Worm (Caenorhabditis elegans) whole organism, young adult: Measurements from ENCODE around the gene ttr-16.

Experiments used
- B0261.1 ChIP-seq: sonication (generic microtip); optimal IDR thresholded peaks from 2 replicates; lab custom pipeline; 2016; ENCODE audit warnings: mild to moderate bottlenecking, missing genetic modification characterization, moderate library complexity, missing compliant biosample characterization
- B0336.3 ChIP-seq: fragments of 200-800 bp; sonication (Bioruptor generic); IDR thresholded peaks from 2 replicates; pipeline ENCODE4 v1.3.6; 2022; ENCODE audit warnings: missing genetic modification characterization, missing compliant biosample characterization
- D2030.7 ChIP-seq: fragments of 200-800 bp; sonication (Bioruptor generic); IDR thresholded peaks from 2 replicates; pipeline ENCODE4 v1.3.6; 2022; ENCODE audit warnings: missing genetic modification reagents, missing genetic modification characterization, missing compliant biosample characterization
- F33H1.4 ChIP-seq: fragments of 200-800 bp; sonication (Bioruptor generic); IDR thresholded peaks from 2 replicates; pipeline ENCODE4 v1.3.6; 2022; ENCODE audit warnings: missing genetic modification reagents, missing genetic modification characterization, missing compliant biosample characterization
- K12H6.12 ChIP-seq: fragments of 200-800 bp; sonication (Bioruptor generic); optimal IDR thresholded peaks from 2 replicates; lab custom pipeline; 2018; ENCODE audit warnings: mild to moderate bottlenecking, missing genetic modification characterization, missing compliant biosample characterization
- T26A5.8 ChIP-seq: sonication (generic microtip); optimal IDR thresholded peaks from 2 replicates; lab custom pipeline; 2016; ENCODE audit warnings: missing genetic modification characterization, missing compliant biosample characterization
- Y53F4B.3 ChIP-seq: fragments of 200-800 bp; sonication (Bioruptor generic); IDR thresholded peaks from 2 replicates; pipeline ENCODE4 v1.3.6; 2022; ENCODE audit warnings: missing genetic modification reagents, missing genetic modification characterization, missing compliant biosample characterization
- akir-1 ChIP-seq: fragments of 200-800 bp; sonication (Bioruptor generic); optimal IDR thresholded peaks from 2 replicates; lab custom pipeline; 2018; ENCODE audit warnings: mild to moderate bottlenecking, missing genetic modification characterization, moderate library complexity, missing compliant biosample characterization
- athp-1 ChIP-seq: sonication (generic microtip); optimal IDR thresholded peaks from 2 replicates; lab custom pipeline; 2017; ENCODE audit warnings: mild to moderate bottlenecking, missing genetic modification characterization, missing compliant biosample characterization
- attf-3 ChIP-seq: fragments of 200-800 bp; sonication (Bioruptor generic); conservative IDR thresholded peaks from 2 replicates; pipeline ENCODE4 v1.3.6; 2022; ENCODE audit warnings: missing genetic modification reagents, missing genetic modification characterization, missing compliant biosample characterization
- ccch-3 ChIP-seq: fragments of 200-800 bp; sonication (Bioruptor generic); optimal IDR thresholded peaks from 2 replicates; lab custom pipeline; 2018; ENCODE audit warnings: mild to moderate bottlenecking, missing genetic modification characterization, missing compliant biosample characterization
- cebp-1 ChIP-seq, 2 experiments: fragments of 200-800 bp in 1 of 2; sonication (Bioruptor generic) in 1 of 2; sonication (generic microtip) in 1 of 2; IDR thresholded peaks in 1 of 2; optimal IDR thresholded peaks in 1 of 2; 2 replicates each; pipeline versions ENCODE4 v1.3.6 to Lab custom; 2017 to 2022; ENCODE audit warnings: missing compliant biosample characterization in 2 of 2, missing genetic modification characterization in 2 of 2, mild to moderate bottlenecking in 1 of 2, missing genetic modification reagents in 1 of 2, moderate library complexity in 1 of 2
- ceh-100 ChIP-seq: fragments of 200-800 bp; sonication (Bioruptor generic); IDR thresholded peaks from 2 replicates; pipeline ENCODE4 v1.3.6; 2022; ENCODE audit warnings: missing genetic modification reagents, missing genetic modification characterization, missing compliant biosample characterization
- ceh-40 ChIP-seq: fragments of 200-800 bp; sonication (Bioruptor generic); IDR thresholded peaks from 2 replicates; pipeline ENCODE4 v1.3.6; 2022; ENCODE audit warnings: missing genetic modification characterization, missing compliant biosample characterization
- ceh-79 ChIP-seq: sonication (generic microtip); optimal IDR thresholded peaks from 2 replicates; lab custom pipeline; 2017; ENCODE audit warnings: mild to moderate bottlenecking, missing genetic modification characterization, missing compliant biosample characterization
- ceh-91 ChIP-seq: fragments of 200-800 bp; sonication (Bioruptor generic); IDR thresholded peaks from 2 replicates; pipeline ENCODE4 v1.3.6; 2022; ENCODE audit warnings: missing genetic modification reagents, missing genetic modification characterization, missing compliant biosample characterization
- die-1 ChIP-seq: sonication (generic microtip); optimal IDR thresholded peaks from 2 replicates; lab custom pipeline; 2016; ENCODE audit warnings: missing genotype, mild to moderate bottlenecking, missing genetic modification characterization, missing compliant biosample characterization
- dpff-1 ChIP-seq: sonication (generic microtip); optimal IDR thresholded peaks from 2 replicates; lab custom pipeline; 2017; ENCODE audit warnings: mild to moderate bottlenecking, missing genetic modification characterization, missing compliant biosample characterization
- ekl-4 ChIP-seq: fragments of 200-800 bp; sonication (Bioruptor generic); IDR thresholded peaks from 2 replicates; pipeline ENCODE4 v1.3.6; 2022; ENCODE audit warnings: missing genetic modification reagents, missing genetic modification characterization, missing compliant biosample characterization
- him-1 ChIP-seq: sonication (generic microtip); optimal IDR thresholded peaks from 2 replicates; lab custom pipeline; 2016; ENCODE audit warnings: missing genotype, missing genetic modification reagents, missing genetic modification characterization, missing compliant biosample characterization
- hmg-1.2 ChIP-seq: fragments of 200-800 bp; sonication (Bioruptor generic); IDR thresholded peaks from 2 replicates; pipeline ENCODE4 v1.3.6; 2022; ENCODE audit warnings: missing genetic modification reagents, missing genetic modification characterization, missing compliant biosample characterization
- lin-26 ChIP-seq: fragments of 200-800 bp; sonication (Bioruptor generic); IDR thresholded peaks from 2 replicates; pipeline ENCODE4 v1.3.6; 2022; ENCODE audit warnings: missing genetic modification reagents, missing genetic modification characterization, missing compliant biosample characterization
- lin-54 ChIP-seq: fragments of 200-800 bp; sonication (Bioruptor generic); optimal IDR thresholded peaks from 2 replicates; lab custom pipeline; 2018; ENCODE audit warnings: mild to moderate bottlenecking, missing genetic modification characterization, missing compliant biosample characterization
- lsl-1 ChIP-seq: fragments of 200-800 bp; sonication (Bioruptor generic); optimal IDR thresholded peaks from 2 replicates; lab custom pipeline; 2018; ENCODE audit warnings: mild to moderate bottlenecking, missing genetic modification characterization, moderate library complexity, missing compliant biosample characterization
- lsy-27 ChIP-seq: sonication (generic microtip); optimal IDR thresholded peaks from 2 replicates; lab custom pipeline; 2017; ENCODE audit warnings: missing genetic modification characterization, mild to moderate bottlenecking, missing compliant biosample characterization, antibody characterized with exemption, missing genotype, borderline replicate concordance; ENCODE audit not compliant: insufficient read depth
- madf-3 ChIP-seq: fragments of 200-800 bp; sonication (Bioruptor generic); IDR thresholded peaks from 2 replicates; pipeline ENCODE4 v1.3.6; 2022; ENCODE audit warnings: missing genetic modification reagents, missing genetic modification characterization, missing compliant biosample characterization
- madf-6 ChIP-seq: fragments of 200-800 bp; sonication (Bioruptor generic); IDR thresholded peaks from 2 replicates; pipeline ENCODE4 v1.3.6; 2022; ENCODE audit warnings: missing genetic modification reagents, missing genetic modification characterization, missing compliant biosample characterization
- madf-8 ChIP-seq: fragments of 200-800 bp; sonication (Bioruptor generic); conservative IDR thresholded peaks from 2 replicates; pipeline ENCODE4 v1.3.6; 2022; ENCODE audit warnings: missing genetic modification reagents, missing genetic modification characterization, missing compliant biosample characterization
- mes-4 ChIP-seq: sonication (generic microtip); optimal IDR thresholded peaks from 2 replicates; lab custom pipeline; 2016; ENCODE audit warnings: missing genotype, missing genetic modification characterization, missing compliant biosample characterization
- mxl-1 ChIP-seq: sonication (generic microtip); optimal IDR thresholded peaks from 2 replicates; lab custom pipeline; 2016; ENCODE audit warnings: missing genetic modification characterization, missing compliant biosample characterization
- nfya-1 ChIP-seq: sonication (generic microtip); optimal IDR thresholded peaks from 2 replicates; lab custom pipeline; 2017; ENCODE audit warnings: antibody characterized with exemption, missing compliant biosample characterization, missing genetic modification characterization, borderline replicate concordance; ENCODE audit not compliant: insufficient read depth
- nhr-80 ChIP-seq: sonication (generic microtip); optimal IDR thresholded peaks from 2 replicates; lab custom pipeline; 2016; ENCODE audit warnings: missing genetic modification characterization, missing compliant biosample characterization
- pha-4 ChIP-seq: fragments of 150-350 bp; sonication (generic microtip); optimal IDR thresholded peaks from 2 replicates; lab custom pipeline; 2014; ENCODE audit warnings: missing biosample characterization, missing genetic modification reagents, missing genetic modification characterization
- rcor-1 ChIP-seq: fragments of 200-800 bp; sonication (Bioruptor generic); IDR thresholded peaks from 2 replicates; pipeline ENCODE4 v1.3.6; 2022; ENCODE audit warnings: missing genetic modification reagents, missing genetic modification characterization, missing compliant biosample characterization
- sea-2 ChIP-seq: fragments of 200-800 bp; sonication (Bioruptor generic); IDR thresholded peaks from 2 replicates; pipeline ENCODE4 v1.3.6; 2022; ENCODE audit warnings: missing genetic modification characterization, missing compliant biosample characterization
- snpc-1.1 ChIP-seq: sonication (generic microtip); optimal IDR thresholded peaks from 2 replicates; lab custom pipeline; 2017; ENCODE audit warnings: missing genetic modification characterization, mild to moderate bottlenecking, missing compliant biosample characterization, antibody characterized with exemption, moderate library complexity, missing genotype, missing genetic modification reagents; ENCODE audit not compliant: insufficient read depth
- snpc-3.4 ChIP-seq: sonication (generic microtip); optimal IDR thresholded peaks from 2 replicates; lab custom pipeline; 2017; ENCODE audit warnings: missing genetic modification characterization, mild to moderate bottlenecking, missing compliant biosample characterization, antibody characterized with exemption, moderate library complexity, missing genotype, missing genetic modification reagents
- tbx-9 ChIP-seq: sonication (generic microtip); optimal IDR thresholded peaks from 2 replicates; lab custom pipeline; 2016; ENCODE audit warnings: borderline replicate concordance, missing genetic modification characterization, inconsistent platforms, missing compliant biosample characterization
- unc-130 ChIP-seq: sonication (generic microtip); optimal IDR thresholded peaks from 2 replicates; lab custom pipeline; 2016; ENCODE audit warnings: missing genetic modification reagents, missing genetic modification characterization, missing compliant biosample characterization
- xnd-1 ChIP-seq: sonication (generic microtip); optimal IDR thresholded peaks from 2 replicates; lab custom pipeline; 2016; ENCODE audit warnings: missing genotype, missing genetic modification reagents, missing genetic modification characterization, missing compliant biosample characterization
- zfh-2 ChIP-seq: fragments of 200-800 bp; sonication (Bioruptor generic); conservative IDR thresholded peaks from 2 replicates; pipeline ENCODE4 v1.3.6; 2022; ENCODE audit warnings: missing genetic modification reagents, missing genetic modification characterization, missing compliant biosample characterization
- ztf-25 ChIP-seq: fragments of 200-800 bp; sonication (Bioruptor generic); IDR thresholded peaks from 2 replicates; pipeline ENCODE4 v1.3.6; 2022; ENCODE audit warnings: missing genetic modification reagents, missing genetic modification characterization, missing compliant biosample characterization
- ztf-26 ChIP-seq: sonication (generic microtip); optimal IDR thresholded peaks from 2 replicates; lab custom pipeline; 2017; ENCODE audit warnings: missing genetic modification characterization, missing compliant biosample characterization

The ttr-16 gene

DNA sequence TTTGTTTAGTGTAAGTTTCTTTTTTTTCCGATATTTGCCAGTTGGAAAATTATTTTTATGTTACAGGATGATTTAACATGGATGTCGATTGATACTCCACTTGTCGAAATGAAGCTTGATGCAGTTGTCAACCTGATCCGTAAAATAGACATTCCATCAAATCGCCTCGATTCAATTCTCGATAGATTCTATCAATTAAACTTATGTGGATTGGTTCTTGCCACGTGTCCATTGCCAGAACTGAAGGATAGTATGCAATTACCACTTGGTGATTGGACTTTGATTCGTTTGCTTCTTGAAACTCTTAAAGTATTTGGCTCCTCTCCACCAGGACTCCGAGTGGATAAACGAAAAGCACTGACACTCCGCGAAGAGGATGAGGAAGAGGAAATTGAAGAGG is 19.6 kb downstream of the ttr-16 start:
- TF ChIP-seq lin-26 (GFP tag; lab: Robert Waterston, UW) (no peak), ceh-40 (GFP tag; lab: Robert Waterston, UW) (no peak), ztf-25 (GFP tag; lab: Robert Waterston, UW) (no peak), pha-4 (tag; lab: Kevin White, UChicago) (no peak), cebp-1 (GFP tag; IDR thresholded peaks at IDR 0.05; lab: Robert Waterston, UW) (no peak), cebp-1 (tag; optimal IDR thresholded peaks at IDR 0.05; lab: Kevin White, UChicago) (no peak), nfya-1 (no peak), mxl-1 (tag; lab: Kevin White, UChicago) (no peak), attf-3 (GFP tag; lab: Robert Waterston, UW) (no peak), athp-1 (tag; lab: Kevin White, UChicago) (no peak), tbx-9 (tag; lab: Kevin White, UChicago) (no peak), D2030.7 (no peak), dpff-1 (tag; lab: Kevin White, UChicago) (no peak), him-1 (tag; lab: Kevin White, UChicago) (no peak), lin-54 (GFP tag; lab: Kevin White, UChicago) (no peak), akir-1 (GFP tag; lab: Kevin White, UChicago) (no peak)

DNA sequence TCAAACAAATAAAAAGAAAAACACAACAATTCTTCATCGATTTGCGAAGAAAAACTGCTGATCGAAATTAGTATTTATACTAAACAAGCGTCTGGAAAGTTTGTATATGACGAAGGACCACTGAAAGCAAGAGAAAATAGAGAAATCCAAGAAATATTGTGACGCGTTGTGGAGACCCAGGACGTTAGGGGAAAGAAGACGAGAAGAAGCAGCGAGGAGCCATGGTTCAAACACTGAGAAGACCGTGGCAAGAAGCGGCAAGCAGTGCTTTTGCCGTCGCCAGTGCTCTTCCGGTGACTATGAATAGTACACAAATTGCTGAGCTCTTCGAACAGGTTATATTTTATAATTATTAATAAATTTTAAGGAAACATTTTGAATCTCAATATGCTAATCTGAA is 25.3 kb downstream of the ttr-16 start:
- no peak for TF ChIP-seq ceh-79 (tag; lab: Kevin White, UChicago)
- TF ChIP-seq ekl-4 (GFP tag; lab: Robert Waterston, UW) = no peak
- no peak for TF ChIP-seq ztf-26 (tag; lab: Kevin White, UChicago)
- no peak for TF ChIP-seq ceh-100 (GFP tag; lab: Robert Waterston, UW)
- TF ChIP-seq T26A5.8 = no peak
- no peak for TF ChIP-seq ceh-91 (GFP tag; lab: Robert Waterston, UW)
- TF ChIP-seq sea-2 (GFP tag; lab: Robert Waterston, UW) = no peak
- peak; percentile 58; the same call in 1 of the 2 replicates for TF ChIP-seq hmg-1.2 (GFP tag; lab: Robert Waterston, UW)

DNA sequence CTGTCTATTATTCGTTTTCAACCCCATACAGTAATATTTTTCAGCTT is 25.5 kb downstream of the ttr-16 start, which contains the start of gene kdin-1:
TSS of gene kdin-1 (plus strand) at position 38 of the 47 bp plus-strand sequence.
- TF ChIP-seq K12H6.12 (tag; lab: Kevin White, UChicago) = no peak
- no peak for TF ChIP-seq Y53F4B.3 (GFP tag; lab: Robert Waterston, UW)
- no peak for TF ChIP-seq B0336.3 (GFP tag; lab: Robert Waterston, UW)
- no peak for TF ChIP-seq unc-130 (GFP tag; lab: Kevin White, UChicago)

DNA sequence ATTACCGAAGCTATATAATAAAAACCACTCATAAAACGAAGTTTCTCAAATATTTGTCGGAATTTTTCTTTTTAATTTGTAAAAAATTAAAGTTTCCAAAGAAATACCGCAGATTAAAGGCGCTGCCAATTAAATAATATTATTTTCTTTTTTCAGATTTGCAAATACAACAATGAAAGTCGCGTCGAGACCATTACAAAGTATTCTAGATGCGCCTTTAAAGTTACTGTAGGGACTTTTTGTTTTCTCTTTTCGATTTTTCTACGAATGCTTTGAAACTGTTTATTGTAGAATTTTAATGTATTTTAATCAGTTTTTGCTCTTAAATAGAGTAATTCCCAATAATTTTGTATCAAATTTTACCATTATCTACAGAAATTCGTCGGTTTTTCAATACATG is 25.7 kb downstream of the ttr-16 start:
- peak; percentile 76 for TF ChIP-seq lsl-1 (GFP tag; lab: Kevin White, UChicago)
- TF ChIP-seq nhr-80 (tag; lab: Kevin White, UChicago) = no peak
- TF ChIP-seq madf-8 (GFP tag; lab: Robert Waterston, UW) = 0 out of 2 replicates have a peak, but pooled peaks have one; percentile 18
- TF ChIP-seq madf-6 (GFP tag; lab: Robert Waterston, UW) = peak; percentile 61
- TF ChIP-seq xnd-1 (tag; lab: Kevin White, UChicago) = peak; percentile 64
- peak; percentile 78 for TF ChIP-seq F33H1.4 (GFP tag; lab: Robert Waterston, UW)

DNA sequence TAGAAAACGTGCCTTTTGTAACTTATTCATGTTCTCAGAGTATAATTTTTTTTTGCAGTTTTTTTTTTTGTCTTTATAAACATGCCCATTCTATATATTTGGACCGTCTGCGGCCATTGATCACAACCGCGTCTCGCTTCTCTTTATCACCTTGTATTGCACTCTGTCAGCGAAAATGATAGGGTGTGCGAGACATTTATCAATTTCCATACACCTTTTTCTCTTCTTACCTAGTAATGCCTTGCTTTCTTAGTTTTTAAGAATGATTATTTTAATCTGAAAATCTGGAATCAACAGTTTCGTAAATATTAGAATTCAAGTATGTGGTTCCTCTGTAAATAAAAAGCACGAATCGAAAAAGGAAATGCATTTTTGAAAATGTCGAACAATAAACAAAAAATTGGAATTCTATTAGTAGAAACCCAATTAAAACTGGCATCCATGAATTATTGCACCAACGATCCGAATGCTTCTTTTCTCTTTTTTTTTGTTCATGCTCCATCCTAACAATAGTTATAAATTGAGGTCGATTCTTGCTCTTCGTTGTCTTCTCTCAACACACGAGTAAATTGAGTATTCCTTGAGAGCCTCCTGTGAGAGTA is 26.7 kb downstream of the ttr-16 start:
- TF ChIP-seq Y53F4B.3 (GFP tag; lab: Robert Waterston, UW) = no peak
- TF ChIP-seq die-1 = no peak
- TF ChIP-seq snpc-1.1 = no peak
- TF ChIP-seq B0336.3 (GFP tag; lab: Robert Waterston, UW) = peak; percentile 71
- TF ChIP-seq madf-6 (GFP tag; lab: Robert Waterston, UW) = peak; percentile 52; the same call in 1 of the 2 replicates
- no peak for TF ChIP-seq F33H1.4 (GFP tag; lab: Robert Waterston, UW)
- no peak for TF ChIP-seq snpc-3.4 (tag; lab: Kevin White, UChicago)
- no peak for TF ChIP-seq zfh-2 (GFP tag; lab: Robert Waterston, UW)
- TF ChIP-seq rcor-1 (GFP tag; lab: Robert Waterston, UW) = no peak
- TF ChIP-seq ccch-3 (GFP tag; lab: Kevin White, UChicago) = no peak
- no peak for TF ChIP-seq pha-4 (tag; lab: Kevin White, UChicago)
- TF ChIP-seq mes-4 (tag; lab: Kevin White, UChicago) = no peak
- TF ChIP-seq B0261.1 (tag; lab: Kevin White, UChicago) = no peak
- TF ChIP-seq madf-3 (GFP tag; lab: Robert Waterston, UW) = no peak
- no peak for TF ChIP-seq lsy-27
